Fruit fly (Drosophila melanogaster) whole organism, embryonic: ENCODE results near the gene CG5013.
A peak's percentile ranks its signal among the peaks of the same experiment; 100 is the strongest.

Experiments used
- Atf6 ChIP-seq: fragments of 200-800 bp; sonication (Bioruptor generic); IDR thresholded peaks from 2 replicates; pipeline ENCODE4 v1.3.6; 2022; ENCODE audit warnings: missing biosample characterization, missing genetic modification characterization
- Bdp1 ChIP-seq: fragments of 200-800 bp; sonication (Bioruptor generic); optimal IDR thresholded peaks from 3 replicates; lab custom pipeline; 2016; ENCODE audit warnings: missing biosample characterization, missing genetic modification characterization
- CG11398 ChIP-seq: fragments of 200-800 bp; sonication (Bioruptor generic); optimal IDR thresholded peaks from 2 replicates; lab custom pipeline; 2016; ENCODE audit warnings: missing biosample characterization, missing genetic modification characterization
- CG11696 ChIP-seq: fragments of 200-800 bp; sonication (Bioruptor generic); IDR thresholded peaks from 2 replicates; pipeline ENCODE4 v1.3.6; 2022; ENCODE audit warnings: missing biosample characterization, missing genetic modification characterization
- CG13296 ChIP-seq: fragments of 200-800 bp; sonication (Bioruptor generic); optimal IDR thresholded peaks from 3 replicates; lab custom pipeline; 2018; ENCODE audit warnings: missing biosample characterization, mild to moderate bottlenecking, missing genetic modification characterization
- CG13624 ChIP-seq: fragments of 200-800 bp; sonication (Bioruptor generic); optimal IDR thresholded peaks from 2 replicates; lab custom pipeline; 2016; ENCODE audit warnings: missing biosample characterization, missing genetic modification characterization
- CG15269 ChIP-seq: fragments of 200-800 bp; sonication (Bioruptor generic); optimal IDR thresholded peaks from 2 replicates; lab custom pipeline; 2018; ENCODE audit warnings: missing biosample characterization, mild to moderate bottlenecking, missing genetic modification characterization, moderate library complexity
- CG1529 ChIP-seq: fragments of 200-800 bp; sonication (Bioruptor generic); optimal IDR thresholded peaks from 3 replicates; lab custom pipeline; 2018; ENCODE audit warnings: missing biosample characterization, missing genetic modification characterization
- CG15479 ChIP-seq: fragments of 200-800 bp; sonication (Bioruptor generic); optimal IDR thresholded peaks from 3 replicates; lab custom pipeline; 2019; ENCODE audit warnings: missing biosample characterization, mild to moderate bottlenecking, missing genetic modification characterization, moderate library complexity
- CG17186 ChIP-seq: fragments of 200-800 bp; sonication (Bioruptor generic); optimal IDR thresholded peaks from 3 replicates; lab custom pipeline; 2017; ENCODE audit warnings: missing biosample characterization, missing genetic modification reagents, missing genetic modification characterization
- CG1792 ChIP-seq: fragments of 200-800 bp; sonication (Bioruptor generic); optimal IDR thresholded peaks from 2 replicates; lab custom pipeline; 2016; ENCODE audit warnings: missing biosample characterization, missing genetic modification characterization
- CG1832 ChIP-seq: fragments of 200-800 bp; sonication (Bioruptor generic); optimal IDR thresholded peaks from 2 replicates; lab custom pipeline; 2017; ENCODE audit warnings: missing biosample characterization, mild to moderate bottlenecking, missing genetic modification characterization, inconsistent platforms
- CG31388 ChIP-seq: fragments of 200-800 bp; sonication (Bioruptor generic); optimal IDR thresholded peaks from 2 replicates; lab custom pipeline; 2016; ENCODE audit warnings: missing biosample characterization, missing genetic modification characterization
- CG6175 ChIP-seq: fragments of 200-800 bp; sonication (Bioruptor generic); IDR thresholded peaks from 3 replicates; pipeline ENCODE4 v1.3.6; 2022; ENCODE audit warnings: missing biosample characterization, missing genetic modification characterization
- CG6254 ChIP-seq: fragments of 200-800 bp; sonication (Bioruptor generic); optimal IDR thresholded peaks from 3 replicates; lab custom pipeline; 2017; ENCODE audit warnings: mild to moderate bottlenecking, missing biosample characterization, missing genetic modification reagents, missing genetic modification characterization
- CG6765 ChIP-seq: fragments of 200-800 bp; sonication (Bioruptor generic); optimal IDR thresholded peaks from 3 replicates; lab custom pipeline; 2017; ENCODE audit warnings: missing biosample characterization, mild to moderate bottlenecking, missing genetic modification characterization
- CG7372 ChIP-seq: fragments of 200-800 bp; sonication (Bioruptor generic); IDR thresholded peaks from 2 replicates; pipeline ENCODE4 v1.3.6; 2022; ENCODE audit warnings: missing biosample characterization, missing genetic modification characterization
- CG7556 ChIP-seq: fragments of 200-800 bp; sonication (Bioruptor generic); optimal IDR thresholded peaks from 2 replicates; lab custom pipeline; 2017; ENCODE audit warnings: missing biosample characterization, mild to moderate bottlenecking, missing genetic modification characterization
- CG9215 ChIP-seq: fragments of 200-800 bp; sonication (Bioruptor generic); IDR thresholded peaks from 2 replicates; pipeline ENCODE4 v1.3.6; 2022; ENCODE audit warnings: missing biosample characterization, missing genetic modification characterization
- Doc3 ChIP-seq: fragments of 200-800 bp; sonication (Bioruptor generic); IDR thresholded peaks from 3 replicates; pipeline ENCODE4 v1.3.6; 2022; ENCODE audit warnings: missing biosample characterization, missing genetic modification characterization; ENCODE audit not compliant: partially characterized antibody
- E2f2 ChIP-seq: fragments of 200-800 bp; sonication (Bioruptor generic); IDR thresholded peaks from 2 replicates; pipeline ENCODE4 v1.3.6; 2022; ENCODE audit warnings: missing biosample characterization, missing genetic modification characterization
- Elba2 ChIP-seq: fragments of 200-800 bp; sonication (Bioruptor generic); optimal IDR thresholded peaks from 3 replicates; lab custom pipeline; 2016; ENCODE audit warnings: missing biosample characterization, missing genetic modification characterization
- HHEX ChIP-seq: fragments of 200-800 bp; sonication (Bioruptor generic); optimal IDR thresholded peaks from 3 replicates; lab custom pipeline; 2017; ENCODE audit warnings: missing biosample characterization, mild to moderate bottlenecking, missing genetic modification characterization, missing genetic modification reagents
- HmgD ChIP-seq: fragments of 200-800 bp; sonication (Bioruptor generic); optimal IDR thresholded peaks from 3 replicates; lab custom pipeline; 2016; ENCODE audit warnings: missing biosample characterization, missing genetic modification characterization
- HmgZ ChIP-seq: fragments of 200-800 bp; sonication (Bioruptor generic); optimal IDR thresholded peaks from 2 replicates; lab custom pipeline; 2018; ENCODE audit warnings: missing biosample characterization, mild to moderate bottlenecking, missing genetic modification characterization
- Hr39 ChIP-seq: fragments of >200 bp; optimal IDR thresholded peaks from 2 replicates; lab custom pipeline; 2017
- Hr51 ChIP-seq, 2 experiments: fragments of 200-800 bp; sonication (Bioruptor generic); optimal IDR thresholded peaks; 2 replicates in 1 of 2; 3 replicates in 1 of 2; lab custom pipeline; 2016 to 2018; ENCODE audit warnings: missing biosample characterization in 2 of 2, missing genetic modification characterization in 2 of 2, mild to moderate bottlenecking in 1 of 2, moderate library complexity in 1 of 2
- Lim3 ChIP-seq: fragments of 200-800 bp; sonication (Bioruptor generic); IDR thresholded peaks from 2 replicates; pipeline ENCODE4 v1.3.6; 2022; ENCODE audit warnings: missing biosample characterization, missing genetic modification characterization
- PHDP ChIP-seq: fragments of 200-800 bp; sonication (Bioruptor generic); optimal IDR thresholded peaks from 3 replicates; lab custom pipeline; 2018; ENCODE audit warnings: missing biosample characterization, mild to moderate bottlenecking, missing genetic modification characterization, moderate library complexity
- Tbp ChIP-seq: fragments of >200 bp; optimal IDR thresholded peaks from 2 replicates; lab custom pipeline; 2018; ENCODE audit warnings: missing biosample characterization, missing genetic modification characterization
- abd-A ChIP-seq: fragments of 200-800 bp; sonication (Bioruptor generic); optimal IDR thresholded peaks from 3 replicates; lab custom pipeline; 2019; ENCODE audit warnings: missing biosample characterization, mild to moderate bottlenecking, missing genetic modification characterization, moderate library complexity
- al ChIP-seq: fragments of 200-800 bp; sonication (Bioruptor generic); IDR thresholded peaks from 2 replicates; pipeline ENCODE4 v1.3.6; 2022; ENCODE audit warnings: missing biosample characterization, missing genetic modification characterization
- ap ChIP-seq: fragments of 200-800 bp; sonication (Bioruptor generic); IDR thresholded peaks from 2 replicates; pipeline ENCODE4 v1.3.6; 2022; ENCODE audit warnings: missing biosample characterization, missing genetic modification characterization
- ara ChIP-seq: fragments of 200-800 bp; sonication (Bioruptor generic); IDR thresholded peaks from 2 replicates; pipeline ENCODE4 v1.3.6; 2022; ENCODE audit warnings: missing biosample characterization, missing genetic modification characterization
- cas ChIP-seq: fragments of 200-800 bp; sonication (Bioruptor generic); IDR thresholded peaks from 2 replicates; pipeline ENCODE4 v1.3.6; 2022; ENCODE audit warnings: missing biosample characterization, missing genetic modification characterization
- ci ChIP-seq: fragments of 200-800 bp; sonication (Bioruptor generic); IDR thresholded peaks from 3 replicates; pipeline ENCODE4 v1.3.6; 2022; ENCODE audit warnings: missing biosample characterization, missing genetic modification characterization
- croc ChIP-seq: fragments of 200-800 bp; sonication (Bioruptor generic); conservative IDR thresholded peaks from 3 replicates; pipeline ENCODE4 v1.3.6; 2022; ENCODE audit warnings: missing biosample characterization, missing genetic modification characterization
- dm ChIP-seq: fragments of 200-800 bp; sonication (Bioruptor generic); optimal IDR thresholded peaks from 3 replicates; lab custom pipeline; 2016; ENCODE audit warnings: missing biosample characterization, missing genetic modification characterization
- dpn ChIP-seq, 2 experiments: fragments of 200-800 bp; sonication (Bioruptor generic); optimal IDR thresholded peaks; 3 replicates each; lab custom pipeline; 2016; ENCODE audit warnings: missing biosample characterization in 2 of 2, missing genetic modification characterization in 2 of 2
- gce ChIP-seq: fragments of 200-800 bp; sonication (Bioruptor generic); IDR thresholded peaks from 3 replicates; pipeline ENCODE4 v1.3.6; 2022; ENCODE audit warnings: missing biosample characterization, missing genetic modification characterization
- grn ChIP-seq: fragments of 200-800 bp; sonication (Bioruptor generic); optimal IDR thresholded peaks from 3 replicates; lab custom pipeline; 2017; ENCODE audit warnings: missing biosample characterization, missing genetic modification characterization
- jigr1 ChIP-seq: fragments of 200-800 bp; sonication (Bioruptor generic); IDR thresholded peaks from 3 replicates; pipeline ENCODE4 v1.3.6; 2022; ENCODE audit warnings: missing biosample characterization, missing genetic modification characterization
- kay ChIP-seq: fragments of 200-800 bp; sonication (Bioruptor generic); optimal IDR thresholded peaks from 2 replicates; lab custom pipeline; 2016; ENCODE audit warnings: missing biosample characterization, missing genetic modification characterization
- nerfin-2 ChIP-seq: fragments of 200-800 bp; sonication (Bioruptor generic); IDR thresholded peaks from 2 replicates; pipeline ENCODE4 v1.3.6; 2022; ENCODE audit warnings: missing biosample characterization, missing genetic modification characterization; ENCODE audit not compliant: partially characterized antibody
- pb ChIP-seq: fragments of 200-800 bp; sonication (Bioruptor generic); optimal IDR thresholded peaks from 3 replicates; lab custom pipeline; 2016; ENCODE audit warnings: missing biosample characterization, missing genetic modification characterization
- psq ChIP-seq: fragments of 200-800 bp; sonication (Bioruptor generic); optimal IDR thresholded peaks from 2 replicates; lab custom pipeline; 2017; ENCODE audit warnings: missing biosample characterization, missing genetic modification characterization
- pzg ChIP-seq: fragments of 200-800 bp; sonication (Bioruptor generic); optimal IDR thresholded peaks from 3 replicates; lab custom pipeline; 2018; ENCODE audit warnings: missing biosample characterization, mild to moderate bottlenecking, missing genetic modification characterization, moderate library complexity
- repo ChIP-seq: fragments of 200-800 bp; sonication (Bioruptor generic); optimal IDR thresholded peaks from 2 replicates; lab custom pipeline; 2016; ENCODE audit warnings: missing biosample characterization, missing genetic modification characterization
- sima ChIP-seq: fragments of 200-800 bp; sonication (Bioruptor generic); optimal IDR thresholded peaks from 2 replicates; lab custom pipeline; 2016; ENCODE audit warnings: missing biosample characterization, missing genetic modification characterization
- slou ChIP-seq: fragments of 200-800 bp; sonication (Bioruptor generic); optimal IDR thresholded peaks from 3 replicates; lab custom pipeline; 2016; ENCODE audit warnings: missing biosample characterization, missing genetic modification characterization
- vvl ChIP-seq: fragments of 200-800 bp; sonication (Bioruptor generic); IDR thresholded peaks from 2 replicates; pipeline ENCODE4 v1.3.6; 2022; ENCODE audit warnings: missing biosample characterization, missing genetic modification characterization

CG5013 gene

DNA sequence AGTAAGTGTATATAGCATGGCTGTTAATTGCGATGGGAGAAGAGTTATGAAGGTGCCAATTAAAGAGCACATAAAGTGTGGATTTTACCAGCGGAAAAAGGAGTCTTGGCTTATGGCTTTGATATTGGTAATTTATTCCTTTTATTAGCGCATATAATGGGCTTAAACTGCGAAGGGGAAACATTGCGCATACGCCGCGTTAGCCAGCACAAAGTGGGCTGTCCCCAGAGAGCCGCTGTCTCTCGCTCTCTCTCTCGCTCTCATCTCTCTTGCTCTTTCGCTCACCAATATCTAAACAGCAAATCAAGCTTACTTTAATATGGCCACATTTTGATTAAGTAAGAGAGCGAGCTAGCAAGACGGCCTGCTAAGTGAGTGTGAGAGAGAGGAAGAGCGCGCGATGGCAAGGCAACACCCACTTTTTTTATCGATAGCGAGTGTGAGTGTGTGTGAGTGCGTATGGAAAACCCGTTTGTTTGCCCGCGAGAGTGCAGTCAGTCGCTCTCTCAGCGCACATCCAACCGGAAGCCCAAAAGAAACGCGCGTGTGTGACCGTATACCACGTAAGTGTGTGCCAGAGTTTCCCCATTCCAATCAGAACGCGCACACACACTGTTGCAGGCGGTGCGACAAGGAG is 23.8 kb upstream of the CG5013 start, which contains the start of gene pnr (continued):
- TF ChIP-seq Bdp1 (GFP tag; lab: Kevin White, UChicago), result no peak
- TF ChIP-seq CG11696 (GFP tag; lab: Robert Waterston, UW), result no peak
- no peak for TF ChIP-seq psq
- no peak for TF ChIP-seq CG1792 (GFP tag; lab: Kevin White, UChicago)
- no peak for TF ChIP-seq cas (GFP tag; lab: Robert Waterston, UW)
- TF ChIP-seq Doc3, result no peak
- TF ChIP-seq CG6254 (GFP tag; lab: Kevin White, UChicago), result peak; percentile 26
- no peak; the same call in 1 of the 2 replicates for TF ChIP-seq Lim3 (GFP tag; lab: Robert Waterston, UW)
- TF ChIP-seq kay, result no peak
- TF ChIP-seq pb (GFP tag; lab: Kevin White, UChicago), result peak; percentile 14
- TF ChIP-seq HHEX (GFP tag; lab: Kevin White, UChicago), result peak; percentile 42
- TF ChIP-seq CG1832, result peak; percentile 95
- TF ChIP-seq CG6175 (GFP tag; lab: Robert Waterston, UW), result no peak
- peak; percentile 39; the same call in 1 of the 3 replicates for TF ChIP-seq gce
- no peak for TF ChIP-seq CG9215 (GFP tag; lab: Robert Waterston, UW)
- TF ChIP-seq CG7372, result peak; percentile 94
- TF ChIP-seq ci, result peak; percentile 69; the same call in 2 of the 3 replicates
- no peak for TF ChIP-seq dpn (GFP tag; optimal IDR thresholded peaks at IDR 0.05; lab: Kevin White, UChicago)
- TF ChIP-seq vvl, result peak; percentile 86
- TF ChIP-seq CG7556 (GFP tag; lab: Kevin White, UChicago), result no peak
- no peak for TF ChIP-seq PHDP
- TF ChIP-seq al, result no peak
- TF ChIP-seq dm (GFP tag; lab: Kevin White, UChicago), result no peak
- no peak for TF ChIP-seq Hr51 (GFP tag; optimal IDR thresholded peaks at IDR 0.05; lab: Kevin White, UChicago)
- peak; percentile 53 for TF ChIP-seq HmgD (GFP tag; lab: Kevin White, UChicago)
- no peak for TF ChIP-seq CG13624
- no peak for TF ChIP-seq CG31388 (GFP tag; lab: Kevin White, UChicago)
- TF ChIP-seq ap (GFP tag; lab: Robert Waterston, UW), result no peak
- 0 out of 2 replicates have a peak, but pooled peaks have one; percentile 32 for TF ChIP-seq ara (GFP tag; lab: Robert Waterston, UW)
- peak; percentile 71 for TF ChIP-seq HmgZ (tag; lab: Kevin White, UChicago)
- TF ChIP-seq Tbp (GFP tag; lab: Kevin White, UChicago), result no peak
- TF ChIP-seq CG15269 (tag; lab: Kevin White, UChicago), result no peak
- TF ChIP-seq E2f2 (GFP tag; lab: Robert Waterston, UW), result peak; percentile 24; the same call in 1 of the 2 replicates
- TF ChIP-seq CG1529 (GFP tag; lab: Kevin White, UChicago), result no peak
- peak; percentile 54; the same call in 1 of the 2 replicates for TF ChIP-seq Atf6 (GFP tag; lab: Robert Waterston, UW)
- TF ChIP-seq CG17186 (GFP tag; lab: Kevin White, UChicago), result peak; percentile 1
- TF ChIP-seq grn, result peak; percentile 98
- TF ChIP-seq sima (GFP tag; lab: Kevin White, UChicago), result no peak
- no peak for TF ChIP-seq Elba2
- TF ChIP-seq nerfin-2 (GFP tag; lab: Robert Waterston, UW), result no peak
- TF ChIP-seq abd-A (tag; lab: Kevin White, UChicago), result peak; percentile 97
- no peak for TF ChIP-seq jigr1 (GFP tag; lab: Robert Waterston, UW)
- no peak for TF ChIP-seq CG15479
- TF ChIP-seq pzg, result no peak
- no peak for TF ChIP-seq CG11398
- no peak for TF ChIP-seq Hr39 (lab: Kevin White, UChicago)
- no peak for TF ChIP-seq croc (GFP tag; lab: Robert Waterston, UW)
- no peak for TF ChIP-seq CG13296 (GFP tag; lab: Kevin White, UChicago)
- TF ChIP-seq repo (GFP tag; lab: Kevin White, UChicago), result no peak
- TF ChIP-seq slou (GFP tag; lab: Kevin White, UChicago), result no peak
- no peak for TF ChIP-seq CG6765
